Worm (Caenorhabditis elegans) whole organism, L2 larva: ENCODE measurements around the gene glb-29.

Experiments
- blmp-1 ChIP-seq: sonication (generic microtip); optimal IDR thresholded peaks from 2 replicates; lab custom pipeline; 2017; ENCODE audit warnings: missing genetic modification characterization, mild to moderate bottlenecking, missing compliant biosample characterization, antibody characterized with exemption, moderate library complexity; ENCODE audit not compliant: insufficient read depth
- ceh-82 ChIP-seq: fragments of 150-350 bp; optimal IDR thresholded peaks from 2 replicates; lab custom pipeline; 2014; ENCODE audit warnings: missing biosample characterization, missing genetic modification characterization
- nhr-77 ChIP-seq: fragments of 150-350 bp; optimal IDR thresholded peaks from 2 replicates; lab custom pipeline; 2014; ENCODE audit warnings: missing biosample characterization, missing genetic modification characterization
- sem-4 ChIP-seq: fragments of 150-350 bp; optimal IDR thresholded peaks from 2 replicates; lab custom pipeline; 2014; ENCODE audit warnings: missing biosample characterization, missing genetic modification reagents, missing genetic modification characterization
- sma-9 ChIP-seq, 2 experiments: fragments of 150-350 bp in 1 of 2; sonication (generic microtip) in 1 of 2; optimal IDR thresholded peaks; 2 replicates each; lab custom pipeline; 2014 to 2016; ENCODE audit warnings: missing genetic modification characterization in 2 of 2, mild to moderate bottlenecking in 1 of 2, missing biosample characterization in 1 of 2, missing compliant biosample characterization in 1 of 2, missing genetic modification reagents in 1 of 2, moderate library complexity in 1 of 2
- snpc-4 ChIP-seq: fragments of 150-350 bp; optimal IDR thresholded peaks from 2 replicates; lab custom pipeline; 2014; ENCODE audit warnings: missing biosample characterization, missing genetic modification characterization
- unc-62 ChIP-seq: fragments of 150-350 bp; optimal IDR thresholded peaks from 2 replicates; lab custom pipeline; 2014; ENCODE audit warnings: missing biosample characterization, missing genetic modification reagents, missing genetic modification characterization

DNA sequence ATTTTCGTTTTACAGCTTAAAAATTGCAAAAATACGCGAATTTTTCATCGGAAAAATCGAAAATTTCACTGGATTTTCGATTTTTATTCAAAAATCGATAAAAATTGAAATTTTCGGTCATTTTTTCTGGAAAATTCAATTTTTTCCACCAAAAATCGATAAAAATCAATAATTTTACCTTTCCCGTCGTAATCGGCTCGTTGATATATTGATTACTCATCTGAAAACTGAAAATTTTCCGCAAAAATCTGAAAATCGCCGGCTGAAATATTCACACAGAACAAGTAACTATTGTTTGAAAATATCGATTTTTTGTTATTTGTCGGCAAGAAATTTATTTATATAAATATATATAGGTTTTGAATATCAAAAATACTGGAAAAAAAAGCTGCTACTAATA lies 27.6 kb downstream of the glb-29 start, which contains the start of gene cyn-16:
- no peak for TF ChIP-seq unc-62
- no peak for TF ChIP-seq sem-4
- no peak for TF ChIP-seq nhr-77
- TF ChIP-seq ceh-82 (tag; lab: Kevin White, UChicago) = no peak
- no peak for TF ChIP-seq snpc-4 (tag; lab: Kevin White, UChicago)
- no peak for TF ChIP-seq blmp-1 (tag; lab: Kevin White, UChicago)
- no peak for TF ChIP-seq sma-9 (GFP tag; optimal IDR thresholded peaks at IDR 0.05; lab: Kevin White, UChicago)
- no peak for TF ChIP-seq sma-9 (tag; optimal IDR thresholded peaks at IDR 0.05; lab: Kevin White, UChicago)
